Worm (Caenorhabditis elegans): ENCODE results near the gene cah-3.

DNA sequence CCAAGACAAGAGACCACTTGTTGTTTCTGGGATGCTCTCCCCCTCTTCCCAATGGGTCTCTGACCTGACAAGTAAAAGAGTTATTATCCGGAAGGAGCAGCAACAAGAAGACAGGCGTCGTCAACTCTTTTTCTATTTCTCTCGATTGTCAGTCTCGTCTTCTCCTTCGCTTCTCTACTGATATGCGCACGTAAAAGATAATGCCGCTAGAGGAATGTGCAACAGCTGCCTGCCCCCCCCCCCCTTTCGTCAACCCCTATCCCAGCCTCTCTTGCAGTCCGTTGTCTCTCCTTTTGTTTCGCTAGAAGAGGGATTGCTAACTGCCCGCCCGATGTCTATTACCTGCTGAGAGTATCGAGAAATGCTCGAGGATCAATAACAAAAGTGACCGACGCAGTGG, 38.4 kb downstream of the cah-3 start:
- TF ChIP-seq snpc-4 (tag; optimal IDR thresholded peaks at IDR 0.05) = no peak
- TF ChIP-seq mab-5 (tag; optimal IDR thresholded peaks at IDR 0.05) = no peak
- TF ChIP-seq ztf-11 (tag; optimal IDR thresholded peaks at IDR 0.05) = no peak
- TF ChIP-seq lin-39 (tag; optimal IDR thresholded peaks at IDR 0.05) = no peak
- TF ChIP-seq peb-1 (tag; optimal IDR thresholded peaks at IDR 0.05) = no peak
- TF ChIP-seq nhr-25 (tag; optimal IDR thresholded peaks at IDR 0.05) = no peak
